Fruit fly (Drosophila melanogaster): ENCODE measurements around the gene CG32720.

CG32720 gene

DNA sequence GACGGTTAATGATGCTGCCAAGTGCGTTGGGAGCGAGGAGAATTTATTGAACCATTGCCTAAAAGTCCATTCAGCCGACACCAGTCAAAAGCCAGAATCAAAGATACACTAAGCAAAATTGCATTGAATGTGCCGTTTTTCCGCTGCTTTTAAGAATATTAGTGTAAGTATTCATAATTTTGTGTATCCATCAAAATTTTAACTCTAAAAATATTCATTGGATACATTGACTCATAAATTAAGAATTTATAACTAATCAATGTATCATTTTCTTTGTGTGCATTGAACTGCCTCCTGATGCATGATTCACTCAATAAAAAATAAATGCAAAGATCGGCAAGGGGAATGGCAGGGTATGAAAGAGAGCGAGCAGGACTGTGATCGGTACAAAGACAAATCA lies 21.9 kb upstream of the CG32720 start (continued):
- no peak for TF ChIP-seq Hr83 (GFP tag; optimal IDR thresholded peaks at IDR 0.05; ENCODE audit: poor library complexity, severe bottlenecking)
- TF ChIP-seq tai (GFP tag; optimal IDR thresholded peaks at IDR 0.05), result peak; percentile 15
- TF ChIP-seq woc (GFP tag; optimal IDR thresholded peaks at IDR 0.05), result peak; percentile 36

DNA sequence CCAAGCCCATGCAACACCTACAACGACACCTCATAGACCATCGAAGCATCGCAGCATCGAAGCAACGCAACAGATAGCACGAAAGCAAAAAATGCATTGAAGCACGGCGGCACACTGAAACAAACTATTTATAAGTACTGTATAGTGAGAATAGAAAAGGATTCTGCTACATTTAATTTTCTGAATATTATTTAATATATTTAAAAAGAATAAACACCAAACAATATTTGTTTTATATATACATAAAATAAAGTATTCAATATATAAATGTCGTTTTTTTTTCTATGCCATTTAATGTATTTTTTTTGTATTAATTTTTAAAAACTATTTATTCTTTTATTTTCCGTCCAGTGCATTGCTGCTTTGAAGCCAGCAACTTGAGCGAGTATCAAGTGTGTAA lies 20.9 kb upstream of the CG32720 start:
- TF ChIP-seq usp (GFP tag; optimal IDR thresholded peaks at IDR 0.05) (no peak), Hr83 (GFP tag; optimal IDR thresholded peaks at IDR 0.05; ENCODE audit: poor library complexity, severe bottlenecking) (no peak), Vsx2 (GFP tag; optimal IDR thresholded peaks at IDR 0.05; ENCODE audit: partially characterized antibody) (no peak), sage (GFP tag; optimal IDR thresholded peaks at IDR 0.05) (no peak), jim (GFP tag; optimal IDR thresholded peaks at IDR 0.05) (no peak), Sp1 (GFP tag; optimal IDR thresholded peaks at IDR 0.05) (no peak), Myc (optimal IDR thresholded peaks at IDR 0.05) (no peak), dsf (GFP tag; optimal IDR thresholded peaks at IDR 0.05; ENCODE audit: borderline replicate concordance) (no peak)

DNA sequence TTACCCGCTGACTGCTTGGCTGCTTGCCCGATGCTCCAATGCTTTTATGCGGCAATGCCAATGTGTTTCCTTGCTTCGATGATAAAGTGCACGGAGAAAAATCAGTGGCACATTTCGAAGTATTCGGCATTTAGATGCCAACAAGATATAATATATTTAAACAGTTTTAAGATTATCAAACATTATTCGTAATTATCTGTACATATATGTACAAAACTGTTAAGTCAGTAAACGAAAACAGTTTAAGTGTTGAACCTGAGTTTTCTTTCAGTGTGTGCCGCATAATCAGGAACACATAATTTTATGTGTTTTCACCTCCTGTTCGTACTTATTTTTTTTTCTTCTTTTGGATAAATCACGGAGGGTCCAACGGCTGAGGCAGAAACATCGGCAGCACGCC lies 19.5 kb upstream of the CG32720 start:
- no peak for TF ChIP-seq lola (GFP tag; optimal IDR thresholded peaks at IDR 0.05)
- peak; percentile 40 for TF ChIP-seq HLH106 (tag; optimal IDR thresholded peaks at IDR 0.05)
- no peak for TF ChIP-seq Abd-B (GFP tag; optimal IDR thresholded peaks at IDR 0.05)
- TF ChIP-seq foxo (GFP tag; optimal IDR thresholded peaks at IDR 0.05), result peak in 1 of 2 experiments; percentile 56
- no peak for TF ChIP-seq dmrt93B (GFP tag; optimal IDR thresholded peaks at IDR 0.05)
- TF ChIP-seq rgr (GFP tag; optimal IDR thresholded peaks at IDR 0.05), result peak; percentile 12
- peak; percentile 53 for TF ChIP-seq h (GFP tag; optimal IDR thresholded peaks at IDR 0.05)
- TF ChIP-seq Dfd (GFP tag; optimal IDR thresholded peaks at IDR 0.05), result no peak
- TF ChIP-seq fru (GFP tag; optimal IDR thresholded peaks at IDR 0.05), result peak; percentile 29
- TF ChIP-seq N (GFP tag; optimal IDR thresholded peaks at IDR 0.05), result no peak
- TF ChIP-seq ey (GFP tag; optimal IDR thresholded peaks at IDR 0.05), result peak; percentile 17
- no peak for TF ChIP-seq dl (GFP tag; optimal IDR thresholded peaks at IDR 0.05; ENCODE audit: insufficient read depth in 1 of 2, partially characterized antibody in 2 of 2)

DNA sequence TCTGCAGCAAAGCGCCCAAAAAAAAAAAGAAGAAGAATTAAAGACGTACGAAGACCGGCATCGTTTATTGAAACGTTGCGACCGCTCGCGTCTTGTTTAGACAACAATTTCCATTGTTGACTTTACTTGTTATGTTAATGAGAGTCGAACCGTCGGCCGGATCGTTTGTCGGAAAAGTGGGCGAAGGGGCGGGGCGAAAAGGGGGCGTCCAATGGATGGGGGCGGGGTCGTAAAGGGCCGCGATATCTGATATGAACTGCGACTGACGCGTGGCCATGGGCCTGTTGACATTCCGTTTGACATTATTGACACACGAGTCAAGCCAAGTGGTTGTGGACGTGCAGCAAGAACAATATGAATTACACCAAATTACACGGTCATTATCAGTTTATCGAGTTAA lies 16.7 kb upstream of the CG32720 start:
- TF ChIP-seq Mio (GFP tag; optimal IDR thresholded peaks at IDR 0.05) (no peak), Abd-B (GFP tag; optimal IDR thresholded peaks at IDR 0.05) (no peak), pan (optimal IDR thresholded peaks at IDR 0.05) (no peak), lola (GFP tag; optimal IDR thresholded peaks at IDR 0.05) (no peak), Hr83 (GFP tag; optimal IDR thresholded peaks at IDR 0.05; ENCODE audit: poor library complexity, severe bottlenecking) (no peak), ey (GFP tag; optimal IDR thresholded peaks at IDR 0.05) (no peak), rgr (GFP tag; optimal IDR thresholded peaks at IDR 0.05) (no peak), psq (GFP tag; optimal IDR thresholded peaks at IDR 0.05) (no peak), CrebA (GFP tag; optimal IDR thresholded peaks at IDR 0.05; ENCODE audit: borderline replicate concordance) (no peak), Myc (optimal IDR thresholded peaks at IDR 0.05) (no peak), Dif (GFP tag; optimal IDR thresholded peaks at IDR 0.05; ENCODE audit: partially characterized antibody) (no peak), h (GFP tag; optimal IDR thresholded peaks at IDR 0.05) (no peak), usp (GFP tag; optimal IDR thresholded peaks at IDR 0.05) (no peak), Dfd (GFP tag; optimal IDR thresholded peaks at IDR 0.05) (no peak), sv (GFP tag; optimal IDR thresholded peaks at IDR 0.05) (no peak), OdsH (GFP tag; optimal IDR thresholded peaks at IDR 0.05) (no peak)

DNA sequence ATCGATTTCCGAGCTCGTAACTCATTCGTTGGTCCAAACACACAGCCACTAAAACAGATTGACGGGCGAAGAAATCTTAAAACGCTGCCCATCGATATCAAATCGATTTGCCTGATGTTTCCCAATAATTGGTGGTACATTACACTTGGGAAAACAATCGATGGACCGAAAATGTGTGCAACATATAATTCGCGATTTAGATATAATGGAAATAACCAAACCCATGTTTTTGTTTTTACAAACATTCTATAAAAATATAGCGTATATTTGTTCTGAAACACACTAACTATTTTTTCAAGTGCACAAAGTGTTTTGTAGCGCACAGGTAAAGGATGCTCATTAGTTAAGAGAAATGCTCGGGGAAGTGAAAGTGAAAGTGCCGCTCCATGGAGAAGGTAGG lies 15.3 kb upstream of the CG32720 start:
- TF ChIP-seq dmrt93B (GFP tag; optimal IDR thresholded peaks at IDR 0.05) (no peak), OdsH (GFP tag; optimal IDR thresholded peaks at IDR 0.05) (no peak), Sp1 (GFP tag; optimal IDR thresholded peaks at IDR 0.05) (no peak), dl (GFP tag; optimal IDR thresholded peaks at IDR 0.05; ENCODE audit: insufficient read depth in 1 of 2, partially characterized antibody in 2 of 2) (no peak), tai (GFP tag; optimal IDR thresholded peaks at IDR 0.05) (no peak), Hnf4 (GFP tag; optimal IDR thresholded peaks at IDR 0.05) (no peak), sv (GFP tag; optimal IDR thresholded peaks at IDR 0.05) (no peak), woc (GFP tag; optimal IDR thresholded peaks at IDR 0.05) (no peak), Dfd (GFP tag; optimal IDR thresholded peaks at IDR 0.05) (no peak), lola (GFP tag; optimal IDR thresholded peaks at IDR 0.05) (no peak), Dif (GFP tag; optimal IDR thresholded peaks at IDR 0.05; ENCODE audit: partially characterized antibody) (no peak), Mio (GFP tag; optimal IDR thresholded peaks at IDR 0.05) (no peak), CG32264 (GFP tag; optimal IDR thresholded peaks at IDR 0.05) (no peak)

Measured in whole organism, wandering third instar larva.